Worm (Caenorhabditis elegans): Measurements from ENCODE around the gene srx-98.

DNA sequence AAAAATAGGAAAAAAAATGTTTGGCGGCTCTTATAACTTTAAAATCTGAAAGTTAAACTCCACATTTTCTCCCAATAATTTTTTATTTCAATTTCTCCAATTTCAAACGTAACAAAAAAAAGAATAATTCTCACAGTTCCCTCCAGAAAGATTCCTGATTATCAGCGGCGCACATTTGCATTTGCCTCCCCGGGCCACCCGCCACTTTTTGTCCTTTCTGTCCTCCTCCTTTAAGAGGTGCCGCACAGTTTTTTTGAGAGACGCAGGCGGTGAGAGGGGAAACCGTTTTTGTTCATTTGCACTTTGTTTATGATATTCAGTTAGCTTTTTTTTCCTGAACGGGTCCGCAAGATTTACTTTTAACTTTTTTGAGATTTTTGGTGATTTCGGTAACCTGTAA is 50.0 kb downstream of the srx-98 start:
- no peak for TF ChIP-seq ets-7 (tag; optimal IDR thresholded peaks at IDR 0.05)
- TF ChIP-seq ama-1 (optimal IDR thresholded peaks at IDR 0.05), result no peak
- no peak for TF ChIP-seq B0310.2 (tag; optimal IDR thresholded peaks at IDR 0.05)
- no peak for TF ChIP-seq tbx-11 (GFP tag; IDR thresholded peaks at IDR 0.05)
- no peak for TF ChIP-seq scrt-1 (GFP tag; IDR thresholded peaks at IDR 0.05)
- no peak for TF ChIP-seq tbx-37 (GFP tag; conservative IDR thresholded peaks at IDR 0.05)
- TF ChIP-seq F13C5.2 (tag; optimal IDR thresholded peaks at IDR 0.05), result no peak
- TF ChIP-seq pes-1 (GFP tag; IDR thresholded peaks at IDR 0.05), result no peak
- no peak for TF ChIP-seq hmbx-1 (tag; optimal IDR thresholded peaks at IDR 0.05)
- TF ChIP-seq hmg-4 (GFP tag; optimal IDR thresholded peaks at IDR 0.05), result no peak
- TF ChIP-seq ceh-36 (tag; optimal IDR thresholded peaks at IDR 0.05), result no peak

All from whole organism, early embryonic.